Worm (Caenorhabditis elegans) whole organism, L3 larva: Measurements from ENCODE around the gene ptp-5.2.

Experiments
- R02D3.7 ChIP-seq: fragments of 150-350 bp; optimal IDR thresholded peaks from 2 replicates; lab custom pipeline; 2014; ENCODE audit warnings: missing biosample characterization, missing genetic modification characterization
- ZK546.5 ChIP-seq: sonication (generic microtip); optimal IDR thresholded peaks from 2 replicates; lab custom pipeline; 2017; ENCODE audit warnings: missing biosample characterization, missing genetic modification characterization
- aly-2 ChIP-seq: fragments of 150-350 bp; optimal IDR thresholded peaks from 2 replicates; lab custom pipeline; 2014; ENCODE audit warnings: missing biosample characterization, missing genetic modification characterization
- ama-1 ChIP-seq: fragments of 150-350 bp; optimal IDR thresholded peaks from 2 replicates; lab custom pipeline; 2018
- ceh-16 ChIP-seq: sonication (generic microtip); optimal IDR thresholded peaks from 2 replicates; lab custom pipeline; 2017; ENCODE audit warnings: missing biosample characterization, missing genetic modification characterization
- ceh-28 ChIP-seq: fragments of 150-350 bp; optimal IDR thresholded peaks from 2 replicates; lab custom pipeline; 2014; ENCODE audit warnings: missing biosample characterization, missing genetic modification reagents, missing genetic modification characterization
- ceh-82 ChIP-seq: fragments of 150-350 bp; optimal IDR thresholded peaks from 2 replicates; lab custom pipeline; 2014; ENCODE audit warnings: missing biosample characterization, missing genetic modification characterization
- ceh-9 ChIP-seq: sonication (generic microtip); optimal IDR thresholded peaks from 2 replicates; lab custom pipeline; 2018; ENCODE audit warnings: missing biosample characterization, missing genetic modification characterization
- daf-12 ChIP-seq: fragments of 150-350 bp; optimal IDR thresholded peaks from 2 replicates; lab custom pipeline; 2014; ENCODE audit warnings: missing biosample characterization, missing genetic modification reagents, missing genetic modification characterization
- egl-27 ChIP-seq: sonication (generic microtip); optimal IDR thresholded peaks from 4 replicates; lab custom pipeline; 2017; ENCODE audit warnings: missing biosample characterization, missing genetic modification reagents, missing genetic modification characterization
- egl-5 ChIP-seq: fragments of 150-350 bp; optimal IDR thresholded peaks from 2 replicates; lab custom pipeline; 2017; ENCODE audit warnings: missing biosample characterization, missing genetic modification reagents, missing genetic modification characterization, inconsistent platforms
- elt-1 ChIP-seq: fragments of 150-350 bp; optimal IDR thresholded peaks from 2 replicates; lab custom pipeline; 2014; ENCODE audit warnings: missing biosample characterization, missing genetic modification characterization
- elt-2 ChIP-seq: sonication (generic microtip); optimal IDR thresholded peaks from 2 replicates; lab custom pipeline; 2016; ENCODE audit warnings: missing genetic modification reagents, mild to moderate bottlenecking, missing genetic modification characterization, missing compliant biosample characterization
- elt-3 ChIP-seq, 3 experiments: fragments of 150-350 bp in 1 of 3; sonication (generic microtip) in 2 of 3; optimal IDR thresholded peaks; 2 replicates in 2 of 3; 4 replicates in 1 of 3; lab custom pipeline; 2014 to 2017; ENCODE audit warnings: missing biosample characterization in 3 of 3, missing genetic modification characterization in 3 of 3
- fkh-2 ChIP-seq: fragments of 150-350 bp; optimal IDR thresholded peaks from 2 replicates; lab custom pipeline; 2014; ENCODE audit warnings: missing biosample characterization, missing genetic modification reagents, missing genetic modification characterization
- fos-1 ChIP-seq: fragments of 150-350 bp; optimal IDR thresholded peaks from 2 replicates; lab custom pipeline; 2014; ENCODE audit warnings: missing biosample characterization, missing genetic modification characterization
- jun-1 ChIP-seq: fragments of 150-350 bp; optimal IDR thresholded peaks from 2 replicates; lab custom pipeline; 2014; ENCODE audit warnings: missing biosample characterization, missing genetic modification reagents, missing genetic modification characterization
- lin-15B ChIP-seq: fragments of 150-350 bp; optimal IDR thresholded peaks from 2 replicates; lab custom pipeline; 2014; ENCODE audit warnings: missing biosample characterization, missing genetic modification characterization
- lin-39 ChIP-seq: fragments of 150-350 bp; optimal IDR thresholded peaks from 2 replicates; lab custom pipeline; 2018; ENCODE audit warnings: missing biosample characterization, missing genetic modification reagents, missing genetic modification characterization
- lsy-12 ChIP-seq: sonication (generic microtip); optimal IDR thresholded peaks from 2 replicates; lab custom pipeline; 2016; ENCODE audit warnings: mild to moderate bottlenecking, missing genetic modification characterization, missing compliant biosample characterization
- mdl-1 ChIP-seq: fragments of 150-350 bp; optimal IDR thresholded peaks from 2 replicates; lab custom pipeline; 2014; ENCODE audit warnings: missing biosample characterization, missing genetic modification characterization
- mml-1 ChIP-seq: fragments of 150-350 bp; sonication (generic microtip); optimal IDR thresholded peaks from 3 replicates; lab custom pipeline; 2014; ENCODE audit warnings: missing biosample characterization, missing genetic modification characterization
- nfya-1 ChIP-seq: sonication (generic microtip); optimal IDR thresholded peaks from 2 replicates; lab custom pipeline; 2017; ENCODE audit warnings: missing genetic modification characterization, mild to moderate bottlenecking, missing compliant biosample characterization, antibody characterized with exemption, moderate library complexity; ENCODE audit not compliant: insufficient read depth
- nhr-11 ChIP-seq: fragments of 150-350 bp; optimal IDR thresholded peaks from 2 replicates; lab custom pipeline; 2014; ENCODE audit warnings: missing biosample characterization, missing genetic modification characterization
- nhr-12 ChIP-seq: fragments of 150-350 bp; optimal IDR thresholded peaks from 2 replicates; lab custom pipeline; 2014; ENCODE audit warnings: missing biosample characterization, missing genetic modification characterization
- nhr-23 ChIP-seq: fragments of 150-350 bp; optimal IDR thresholded peaks from 2 replicates; lab custom pipeline; 2014; ENCODE audit warnings: missing biosample characterization, missing genetic modification reagents, missing genetic modification characterization
- nhr-237 ChIP-seq: fragments of 150-350 bp; optimal IDR thresholded peaks from 2 replicates; lab custom pipeline; 2014; ENCODE audit warnings: missing biosample characterization, missing genetic modification characterization
- nhr-25 ChIP-seq: sonication (generic microtip); optimal IDR thresholded peaks from 2 replicates; lab custom pipeline; 2017; ENCODE audit warnings: missing biosample characterization, missing genetic modification characterization
- nhr-43 ChIP-seq: sonication (generic microtip); optimal IDR thresholded peaks from 2 replicates; lab custom pipeline; 2016; ENCODE audit warnings: mild to moderate bottlenecking, missing genetic modification characterization, missing compliant biosample characterization; ENCODE audit not compliant: poor library complexity, severe bottlenecking
- nhr-67 ChIP-seq: fragments of 150-350 bp; optimal IDR thresholded peaks from 2 replicates; lab custom pipeline; 2014; ENCODE audit warnings: missing biosample characterization, missing genetic modification characterization
- nhr-76 ChIP-seq: fragments of 150-350 bp; sonication (generic microtip); optimal IDR thresholded peaks from 5 replicates; lab custom pipeline; 2014; ENCODE audit warnings: missing biosample characterization, missing genetic modification characterization
- nhr-77 ChIP-seq: fragments of 150-350 bp; optimal IDR thresholded peaks from 2 replicates; lab custom pipeline; 2014; ENCODE audit warnings: missing biosample characterization, missing genetic modification characterization
- pha-4 ChIP-seq: fragments of 150-350 bp; optimal IDR thresholded peaks from 2 replicates; lab custom pipeline; 2014; ENCODE audit warnings: missing biosample characterization, missing genetic modification reagents, missing genetic modification characterization
- pqm-1 ChIP-seq: fragments of 150-350 bp; optimal IDR thresholded peaks from 2 replicates; lab custom pipeline; 2017; ENCODE audit warnings: missing biosample characterization, missing genetic modification characterization, inconsistent platforms
- sea-2 ChIP-seq: fragments of 150-350 bp; sonication (generic microtip); optimal IDR thresholded peaks from 4 replicates; lab custom pipeline; 2014; ENCODE audit warnings: missing biosample characterization, missing genetic modification reagents, missing genetic modification characterization
- tbx-2 ChIP-seq: sonication (generic microtip); optimal IDR thresholded peaks from 2 replicates; lab custom pipeline; 2016; ENCODE audit warnings: mild to moderate bottlenecking, missing genetic modification characterization, missing compliant biosample characterization
- unc-39 ChIP-seq: sonication (generic microtip); optimal IDR thresholded peaks from 4 replicates; lab custom pipeline; 2017; ENCODE audit warnings: missing biosample characterization, missing genetic modification characterization
- unc-62 ChIP-seq: fragments of 150-350 bp; sonication (generic microtip); optimal IDR thresholded peaks from 4 replicates; lab custom pipeline; 2014; ENCODE audit warnings: missing biosample characterization, missing genetic modification reagents, missing genetic modification characterization
- zag-1 ChIP-seq: fragments of 150-350 bp; optimal IDR thresholded peaks from 2 replicates; lab custom pipeline; 2014; ENCODE audit warnings: missing biosample characterization, missing genetic modification characterization
- ztf-11 ChIP-seq: fragments of 150-350 bp; optimal IDR thresholded peaks from 2 replicates; lab custom pipeline; 2014; ENCODE audit warnings: missing biosample characterization, missing genetic modification characterization
- ztf-4 ChIP-seq: fragments of 150-350 bp; optimal IDR thresholded peaks from 2 replicates; lab custom pipeline; 2014; ENCODE audit warnings: missing biosample characterization, missing genetic modification characterization

The ptp-5.2 gene

ce11 chrIV:14793900-14794624, 33.3 kb upstream of the ptp-5.2 start (continued):
- no peak for TF ChIP-seq ceh-9
- TF ChIP-seq nhr-25 (tag; lab: Kevin White, UChicago), result peak; percentile 75
- no peak for TF ChIP-seq daf-12
- no peak for TF ChIP-seq ceh-16
- peak; percentile 43 for TF ChIP-seq nhr-23 (tag; lab: Kevin White, UChicago)
- peak; percentile 17 for TF ChIP-seq lin-15B (tag; lab: Kevin White, UChicago)
- TF ChIP-seq nhr-67 (tag; lab: Kevin White, UChicago), result no peak
- TF ChIP-seq nhr-76 (tag; lab: Kevin White, UChicago), result no peak

DNA sequence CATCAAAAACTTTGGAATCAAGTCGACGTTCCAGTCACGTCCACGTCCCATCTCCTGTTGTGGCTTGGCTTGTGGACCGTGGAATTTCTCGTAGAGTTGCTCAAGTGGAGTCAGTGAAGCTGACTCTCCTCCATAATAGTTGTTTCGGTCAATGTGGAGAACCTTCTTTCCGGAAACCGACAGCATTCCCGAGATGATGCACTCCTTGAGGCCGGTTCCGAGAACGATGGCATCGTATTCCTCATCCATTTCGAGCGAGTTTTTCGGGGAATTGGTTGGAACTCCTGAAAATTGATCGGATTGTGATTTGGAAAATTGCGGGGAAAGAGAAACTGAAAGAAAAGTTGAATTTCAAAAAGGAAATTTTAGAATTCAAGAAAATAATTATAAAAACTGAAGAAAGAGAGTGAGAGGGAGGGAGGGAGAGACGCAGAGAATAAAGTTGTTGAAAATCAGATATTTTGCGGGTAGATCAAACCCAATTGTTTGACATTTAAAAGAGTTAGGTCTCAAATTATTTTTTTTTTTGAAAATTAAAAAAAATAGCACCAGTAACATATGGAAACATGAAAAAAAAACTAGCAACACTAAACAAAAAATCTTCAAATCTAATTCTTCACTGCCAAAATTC, 32.0 kb upstream of the ptp-5.2 start, which contains the start of gene gdi-1:
TSS of gene gdi-1 (minus strand) at position 286 of the 631 bp plus-strand sequence.
- TF ChIP-seq nhr-237 (no peak), ama-1 (lab: Kevin White, UChicago) (peak; percentile 79), nhr-77 (tag; lab: Kevin White, UChicago) (no peak), fos-1 (tag; lab: Kevin White, UChicago) (no peak), nhr-23 (tag; lab: Kevin White, UChicago) (peak; percentile 4)

ce11 chrIV:14790579-14790978, 29.8 kb upstream of the ptp-5.2 start:
- peak; percentile 16 for TF ChIP-seq pha-4 (tag; lab: Kevin White, UChicago)
- peak; percentile 28 for TF ChIP-seq ceh-28 (tag; lab: Kevin White, UChicago)
- TF ChIP-seq ceh-16, result no peak
- no peak for TF ChIP-seq pqm-1 (tag; lab: Kevin White, UChicago)
- peak; percentile 8 for TF ChIP-seq nhr-25 (tag; lab: Kevin White, UChicago)
- TF ChIP-seq fos-1 (tag; lab: Kevin White, UChicago), result no peak
- TF ChIP-seq ztf-4 (tag; lab: Kevin White, UChicago), result peak; percentile 6
- no peak for TF ChIP-seq lin-15B (tag; lab: Kevin White, UChicago)
- TF ChIP-seq nhr-43 (tag; lab: Kevin White, UChicago), result peak; percentile 19
- TF ChIP-seq ama-1 (lab: Kevin White, UChicago), result peak; percentile 61
- TF ChIP-seq elt-2 (tag; lab: Kevin White, UChicago), result peak; percentile 23
- TF ChIP-seq lsy-12 (tag; lab: Kevin White, UChicago), result peak; percentile 10

DNA sequence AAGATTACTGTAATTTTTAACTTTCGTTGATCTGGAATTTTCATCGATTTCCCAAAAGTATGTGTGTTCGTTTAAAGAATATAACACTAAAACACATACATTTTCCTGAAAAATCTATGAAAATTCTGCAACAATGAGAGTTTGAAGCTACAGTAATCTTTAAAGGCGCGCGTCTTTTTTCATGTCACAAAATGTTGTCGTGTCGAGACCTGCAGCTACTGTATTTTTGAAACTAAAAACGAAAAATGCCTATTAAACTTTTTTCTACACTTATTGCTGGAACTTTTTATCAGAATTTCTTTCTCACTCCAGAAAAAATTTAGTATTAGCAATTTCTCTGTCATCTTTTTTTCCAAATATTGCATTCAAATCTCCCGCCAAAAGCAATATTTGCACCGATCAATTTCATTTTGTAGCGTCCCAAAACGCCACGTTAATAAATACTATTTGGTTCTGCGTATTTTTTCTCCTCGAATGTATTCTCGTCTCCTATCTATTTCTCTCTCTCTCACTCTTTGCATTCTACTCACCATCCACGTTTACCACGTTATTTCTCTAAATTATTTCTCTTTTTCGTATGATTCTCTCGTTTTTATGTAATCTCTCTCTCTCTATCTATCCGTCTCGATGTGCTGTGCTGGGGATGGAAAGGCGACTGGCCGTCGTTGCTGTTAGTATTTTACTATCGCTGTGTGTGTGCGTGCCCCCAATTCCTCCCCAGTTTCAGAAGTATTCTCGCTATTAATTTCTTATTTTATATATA, 25.8 kb upstream of the ptp-5.2 start, which contains the start of gene melo-1:
TSS of gene melo-1 (plus strand) at position 658 of the 763 bp plus-strand sequence.
- TF ChIP-seq egl-27 (tag; lab: Kevin White, UChicago) (no peak), nhr-25 (tag; lab: Kevin White, UChicago) (peak; percentile 22), tbx-2 (tag; lab: Kevin White, UChicago) (no peak), ceh-82 (tag; lab: Kevin White, UChicago) (no peak), aly-2 (tag; lab: Kevin White, UChicago) (no peak), egl-5 (no peak), nhr-76 (tag; lab: Kevin White, UChicago) (no peak), nhr-67 (tag; lab: Kevin White, UChicago) (no peak), R02D3.7 (tag; lab: Kevin White, UChicago) (no peak), pqm-1 (tag; lab: Kevin White, UChicago) (peak; percentile 2), zag-1 (no peak), mdl-1 (tag; lab: Kevin White, UChicago) (no peak), daf-12 (no peak), jun-1 (tag; lab: Kevin White, UChicago) (no peak), ztf-11 (tag; lab: Kevin White, UChicago) (no peak), ceh-28 (tag; lab: Kevin White, UChicago) (peak; percentile 28), nfya-1 (tag; lab: Kevin White, UChicago) (peak; percentile 81), mml-1 (tag; lab: Kevin White, UChicago) (no peak), ama-1 (lab: Kevin White, UChicago) (no peak), unc-39 (tag; lab: Kevin White, UChicago) (no peak), fkh-2 (tag; lab: Kevin White, UChicago) (no peak), sea-2 (no peak), nhr-12 (no peak), nhr-11 (tag; lab: Kevin White, UChicago) (no peak), elt-3 (tag; optimal IDR thresholded peaks at IDR 0.05; lab: Kevin White, UChicago) (no peak), ZK546.5 (tag; lab: Kevin White, UChicago) (no peak), ceh-9 (no peak), lsy-12 (tag; lab: Kevin White, UChicago) (no peak), nhr-23 (tag; lab: Kevin White, UChicago) (peak; percentile 34), unc-62 (GFP tag; lab: Kevin White, UChicago) (no peak), nhr-43 (tag; lab: Kevin White, UChicago) (no peak), elt-1 (tag; lab: Kevin White, UChicago) (no peak), lin-15B (tag; lab: Kevin White, UChicago) (peak; percentile 42), nhr-237 (no peak), ceh-16 (no peak), lin-39 (no peak)
